Worm (Caenorhabditis elegans): ENCODE measurements around the gene attf-5.

Gene attf-5

ce11 chrX:806515-806914 lies 18.4 kb downstream of the attf-5 start (continued):
- TF ChIP-seq lin-35 (GFP tag; optimal IDR thresholded peaks at IDR 0.05) (peak; percentile 72 to 93), lin-39 (tag; optimal IDR thresholded peaks at IDR 0.05) (peak; percentile 99), elt-3 (tag; optimal IDR thresholded peaks at IDR 0.05) (peak; percentile 88 to 99 (median 95)), unc-62 (GFP tag; optimal IDR thresholded peaks at IDR 0.05) (no peak), tlp-1 (tag; optimal IDR thresholded peaks at IDR 0.05) (no peak), unc-130 (tag; optimal IDR thresholded peaks at IDR 0.05) (peak; percentile 96), irx-1 (tag; optimal IDR thresholded peaks at IDR 0.05) (peak; percentile 99)

DNA sequence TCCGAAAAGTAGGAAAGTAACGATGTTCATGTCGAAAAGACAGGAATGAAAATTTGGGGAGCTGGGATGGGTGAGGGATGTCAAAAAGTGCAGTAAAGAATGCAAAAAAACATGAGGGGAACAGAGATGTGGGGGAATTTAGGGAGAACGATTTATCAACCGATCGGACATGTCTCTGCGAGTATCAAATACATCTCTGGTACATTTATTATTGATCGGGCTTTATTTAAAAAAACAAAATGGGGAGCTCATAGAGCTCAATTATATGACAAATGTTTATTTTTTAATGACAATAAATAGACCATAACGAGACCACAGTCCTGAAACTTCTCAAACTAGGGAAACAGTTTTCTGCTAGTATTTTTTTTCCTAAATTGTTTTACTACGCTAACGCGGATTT lies 22.5 kb downstream of the attf-5 start, which contains the start of gene F25E2.2:
F25E2.2 (minus strand) TSS at position 101 of the 400 bp plus-strand sequence.
- TF ChIP-seq nhr-47 (tag; optimal IDR thresholded peaks at IDR 0.05) (no peak), unc-130 (tag; optimal IDR thresholded peaks at IDR 0.05) (no peak), C34B4.2 (tag; optimal IDR thresholded peaks at IDR 0.05) (no peak), xbp-1 (tag; optimal IDR thresholded peaks at IDR 0.05) (no peak), elt-2 (tag; optimal IDR thresholded peaks at IDR 0.05) (no peak), aly-2 (tag; optimal IDR thresholded peaks at IDR 0.05) (no peak), nhr-90 (tag; optimal IDR thresholded peaks at IDR 0.05; ENCODE audit: poor library complexity) (no peak), ets-5 (GFP tag; IDR thresholded peaks at IDR 0.05) (no peak), swsn-7 (tag; optimal IDR thresholded peaks at IDR 0.05) (no peak)

DNA sequence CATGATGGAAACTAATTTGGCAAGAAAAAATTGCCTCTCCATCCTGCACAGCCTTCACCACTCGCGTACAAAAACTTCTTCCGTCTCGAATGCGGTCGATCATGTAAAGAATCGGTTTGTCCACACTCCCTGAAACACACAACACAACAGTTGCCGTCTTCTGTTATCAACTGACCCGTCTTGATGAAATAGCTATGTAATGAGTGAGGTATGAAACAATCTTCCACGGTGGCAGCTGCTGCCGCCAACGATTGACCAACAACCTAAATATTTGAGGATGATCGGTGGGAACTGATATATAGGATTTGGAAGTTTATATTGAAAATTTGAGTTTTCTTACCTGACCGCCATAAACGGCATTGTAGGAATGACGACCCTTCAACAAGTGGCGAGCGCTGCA lies 24.1 kb downstream of the attf-5 start:
- peak; percentile 47 for TF ChIP-seq nhr-71 (tag; optimal IDR thresholded peaks at IDR 0.05)
- TF ChIP-seq lsy-2 (tag; optimal IDR thresholded peaks at IDR 0.05), result no peak
- no peak for TF ChIP-seq unc-130 (tag; optimal IDR thresholded peaks at IDR 0.05)
- TF ChIP-seq nhr-47 (tag; optimal IDR thresholded peaks at IDR 0.05), result no peak
- no peak for TF ChIP-seq F16B12.6 (tag; optimal IDR thresholded peaks at IDR 0.05)
- no peak for TF ChIP-seq sox-4 (tag; optimal IDR thresholded peaks at IDR 0.05)
- no peak for TF ChIP-seq tlp-1 (tag; optimal IDR thresholded peaks at IDR 0.05)
- peak; percentile 42 for TF ChIP-seq lin-14 (GFP tag; optimal IDR thresholded peaks at IDR 0.05)
- TF ChIP-seq dsc-1 (tag; optimal IDR thresholded peaks at IDR 0.05), result no peak
- no peak for TF ChIP-seq lin-39 (tag; optimal IDR thresholded peaks at IDR 0.05)
- no peak for TF ChIP-seq nhr-76 (tag; optimal IDR thresholded peaks at IDR 0.05)
- no peak for TF ChIP-seq elt-2 (tag; optimal IDR thresholded peaks at IDR 0.05)
- no peak for TF ChIP-seq snpc-4 (tag; optimal IDR thresholded peaks at IDR 0.05)
- TF ChIP-seq rnt-1 (tag; optimal IDR thresholded peaks at IDR 0.05), result peak; percentile 59
- TF ChIP-seq snu-23 (GFP tag; optimal IDR thresholded peaks at IDR 0.05), result peak; percentile 13
- TF ChIP-seq lin-15B (tag; optimal IDR thresholded peaks at IDR 0.05), result no peak
- TF ChIP-seq ama-1 (optimal IDR thresholded peaks at IDR 0.05), result no peak
- peak; percentile 36 for TF ChIP-seq pag-3 (tag; optimal IDR thresholded peaks at IDR 0.05; ENCODE audit: borderline replicate concordance, insufficient read depth)
- no peak for TF ChIP-seq ceh-88 (GFP tag; IDR thresholded peaks at IDR 0.05)
- no peak for TF ChIP-seq ets-5 (GFP tag; IDR thresholded peaks at IDR 0.05)
- no peak for TF ChIP-seq aly-2 (tag; optimal IDR thresholded peaks at IDR 0.05)
- TF ChIP-seq nhr-19 (GFP tag; conservative IDR thresholded peaks at IDR 0.05), result 0 out of 2 replicates have a peak, but pooled peaks have one; percentile 27

DNA sequence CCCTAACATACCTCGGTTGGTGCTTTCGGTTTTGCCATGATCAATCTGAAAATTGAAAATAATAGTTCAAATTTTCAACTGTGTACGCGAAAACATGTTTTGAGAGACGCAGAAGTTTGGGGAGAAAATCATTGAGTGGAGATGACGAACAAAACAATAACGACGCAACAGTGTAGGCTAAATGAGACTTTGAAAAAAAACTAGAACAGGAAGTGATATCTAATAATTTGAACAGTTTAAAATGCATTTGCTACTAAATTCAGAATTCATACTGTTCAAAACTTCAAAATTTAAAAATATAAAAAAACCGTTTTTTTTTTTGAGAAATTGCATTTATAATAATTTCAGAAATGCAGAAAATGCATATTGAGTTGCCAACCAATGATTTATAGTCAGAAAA lies 24.9 kb downstream of the attf-5 start, which contains the start of gene F25E2.3:
F25E2.3 (minus strand) TSS at position 101 of the 400 bp plus-strand sequence.
- TF ChIP-seq ets-5 (GFP tag; IDR thresholded peaks at IDR 0.05) (no peak), snu-23 (GFP tag; optimal IDR thresholded peaks at IDR 0.05) (no peak), mep-1 (tag; optimal IDR thresholded peaks at IDR 0.05) (no peak), Y116A8C.19 (tag; optimal IDR thresholded peaks at IDR 0.05; ENCODE audit: borderline replicate concordance) (no peak)

ce11 chrX:815929-816328 lies 27.8 kb downstream of the attf-5 start, which contains the start of gene ifd-2:
TSS of gene ifd-2 (minus strand) at chrX:815929.
- TF ChIP-seq isw-1 (GFP tag; IDR thresholded peaks at IDR 0.05) (no peak), mdl-1 (tag; optimal IDR thresholded peaks at IDR 0.05) (no peak), efl-1 (optimal IDR thresholded peaks at IDR 0.05) (no peak), efl-1 (GFP tag; optimal IDR thresholded peaks at IDR 0.05 in 1 of 2) (peak in 1 of 2 experiments; percentile 7), tlp-1 (tag; optimal IDR thresholded peaks at IDR 0.05) (no peak), elt-2 (tag; optimal IDR thresholded peaks at IDR 0.05) (peak; percentile 51), ceh-88 (GFP tag; IDR thresholded peaks at IDR 0.05) (no peak), mep-1 (tag; optimal IDR thresholded peaks at IDR 0.05) (no peak), pqm-1 (tag; optimal IDR thresholded peaks at IDR 0.05) (no peak), ama-1 (optimal IDR thresholded peaks at IDR 0.05) (no peak), nhr-47 (tag; optimal IDR thresholded peaks at IDR 0.05) (no peak), ceh-63 (GFP tag; optimal IDR thresholded peaks at IDR 0.05) (no peak), ces-1 (GFP tag; optimal IDR thresholded peaks at IDR 0.05) (no peak), blmp-1 (tag; optimal IDR thresholded peaks at IDR 0.05) (no peak), aly-2 (tag; optimal IDR thresholded peaks at IDR 0.05) (no peak), nhr-76 (tag; optimal IDR thresholded peaks at IDR 0.05) (no peak), lin-35 (GFP tag; optimal IDR thresholded peaks at IDR 0.05) (no peak), ceh-82 (tag; optimal IDR thresholded peaks at IDR 0.05) (no peak)

All from whole organism, L1 larva.